Worm (Caenorhabditis elegans): ENCODE results near the gene cyp-33C2.

- TF ChIP-seq ztf-29 (GFP tag; IDR thresholded peaks at IDR 0.05), result no peak
- TF ChIP-seq tab-1 (GFP tag; IDR thresholded peaks at IDR 0.05), result no peak
Observed at ce11 chrV:2137010-2137409, 46.3 kb upstream of the cyp-33C2 start.

All from whole organism, midembryonic.